Worm (Caenorhabditis elegans): ENCODE results near the gene ndx-9.

DNA sequence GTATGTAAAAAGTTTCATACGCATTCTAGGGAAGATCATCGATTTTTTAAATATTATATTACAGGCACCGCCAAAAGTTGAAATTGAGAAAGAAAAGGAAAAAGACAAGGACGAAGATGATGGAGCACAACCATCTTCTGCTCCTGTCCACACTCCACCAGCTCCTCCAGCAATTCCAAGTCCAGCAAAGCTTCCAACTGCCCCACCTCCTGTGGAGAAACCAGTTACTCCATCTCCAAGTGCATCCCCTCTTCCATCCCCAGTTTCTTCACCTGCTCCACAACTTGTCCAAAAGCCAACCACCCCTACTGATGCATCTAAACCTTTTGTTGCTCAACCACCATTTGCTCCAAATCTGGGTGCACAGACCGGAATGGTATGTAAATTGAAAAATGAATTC is 40.1 kb upstream of the ndx-9 start:
- no peak for TF ChIP-seq hmg-1.2 (GFP tag; IDR thresholded peaks at IDR 0.05)
- no peak for TF ChIP-seq B0336.3 (GFP tag; IDR thresholded peaks at IDR 0.05)
- no peak for TF ChIP-seq dox-1 (GFP tag; IDR thresholded peaks at IDR 0.05)
- no peak for TF ChIP-seq snpc-1.1 (tag; optimal IDR thresholded peaks at IDR 0.05; ENCODE audit: insufficient read depth)
- TF ChIP-seq hlh-12 (tag; optimal IDR thresholded peaks at IDR 0.05), result no peak
- no peak for TF ChIP-seq Y56A3A.18 (GFP tag; IDR thresholded peaks at IDR 0.05)
- no peak for TF ChIP-seq egrh-3 (GFP tag; IDR thresholded peaks at IDR 0.05)
- TF ChIP-seq egl-18 (GFP tag; IDR thresholded peaks at IDR 0.05), result no peak
- TF ChIP-seq cebp-2 (GFP tag; IDR thresholded peaks at IDR 0.05), result no peak
- TF ChIP-seq mxl-1 (tag; optimal IDR thresholded peaks at IDR 0.05), result no peak
- TF ChIP-seq pha-4 (tag; optimal IDR thresholded peaks at IDR 0.05), result no peak
- no peak for TF ChIP-seq ztf-28 (GFP tag; IDR thresholded peaks at IDR 0.05)
- TF ChIP-seq F52B5.7 (tag; optimal IDR thresholded peaks at IDR 0.05), result no peak
